Worm (Caenorhabditis elegans) whole organism, late embryonic: Measurements from ENCODE around the gene F13H8.5.

ENCODE experiments used
- K09A11.1 ChIP-seq: sonication (generic microtip); optimal IDR thresholded peaks from 2 replicates; lab custom pipeline; 2017; ENCODE audit warnings: antibody characterized with exemption, mild to moderate bottlenecking, missing genetic modification characterization, missing compliant biosample characterization; ENCODE audit not compliant: insufficient read depth
- ceh-14 ChIP-seq: sonication (generic microtip); optimal IDR thresholded peaks from 2 replicates; lab custom pipeline; 2016; ENCODE audit warnings: missing genotype, missing genetic modification characterization, missing compliant biosample characterization
- ceh-19 ChIP-seq: fragments of 200-800 bp; sonication (Bioruptor generic); optimal IDR thresholded peaks from 2 replicates; lab custom pipeline; 2018; ENCODE audit warnings: mild to moderate bottlenecking, missing genetic modification characterization, missing compliant biosample characterization
- elt-2 ChIP-seq: sonication (generic microtip); optimal IDR thresholded peaks from 2 replicates; lab custom pipeline; 2016; ENCODE audit warnings: missing genetic modification reagents, missing genetic modification characterization, missing compliant biosample characterization
- hlh-30 ChIP-seq: sonication (generic microtip); optimal IDR thresholded peaks from 2 replicates; lab custom pipeline; 2017; ENCODE audit warnings: antibody characterized with exemption, missing genetic modification characterization, missing compliant biosample characterization; ENCODE audit not compliant: insufficient read depth
- nfya-1 ChIP-seq: sonication (generic microtip); optimal IDR thresholded peaks from 2 replicates; lab custom pipeline; 2017; ENCODE audit warnings: missing genetic modification characterization, mild to moderate bottlenecking, missing compliant biosample characterization, antibody characterized with exemption, moderate library complexity
- nhr-11 ChIP-seq: fragments of 150-350 bp; optimal IDR thresholded peaks from 2 replicates; lab custom pipeline; 2014; ENCODE audit warnings: missing biosample characterization, missing genetic modification characterization
- nhr-232 ChIP-seq: sonication (generic microtip); optimal IDR thresholded peaks from 2 replicates; lab custom pipeline; 2016; ENCODE audit warnings: missing genetic modification characterization, missing compliant biosample characterization
- npax-4 ChIP-seq: sonication (generic microtip); optimal IDR thresholded peaks from 2 replicates; lab custom pipeline; 2016; ENCODE audit warnings: missing genetic modification characterization, missing compliant biosample characterization
- sox-4 ChIP-seq: sonication (generic microtip); optimal IDR thresholded peaks from 2 replicates; lab custom pipeline; 2017; ENCODE audit warnings: mild to moderate bottlenecking, missing genetic modification characterization, inconsistent platforms, missing compliant biosample characterization
- unc-55 ChIP-seq: sonication (generic microtip); optimal IDR thresholded peaks from 2 replicates; lab custom pipeline; 2017; ENCODE audit warnings: missing biosample characterization, missing genetic modification reagents, missing genetic modification characterization
- unc-86 ChIP-seq: sonication (generic microtip); optimal IDR thresholded peaks from 2 replicates; lab custom pipeline; 2016; ENCODE audit warnings: missing genetic modification characterization, missing compliant biosample characterization

ce11 chrII:6262222-6262621 lies 6.3 kb upstream of the F13H8.5 start, which contains the start of gene F13H8.12:
- TF ChIP-seq npax-4 (tag; lab: Kevin White, UChicago) (no peak), ceh-14 (no peak), hlh-30 (tag; lab: Kevin White, UChicago) (no peak), nhr-11 (tag; lab: Kevin White, UChicago) (no peak), unc-86 (tag; lab: Kevin White, UChicago) (no peak), nhr-232 (no peak), unc-55 (no peak), sox-4 (tag; lab: Kevin White, UChicago) (no peak), elt-2 (tag; lab: Kevin White, UChicago) (no peak), K09A11.1 (tag; lab: Kevin White, UChicago) (no peak), ceh-19 (GFP tag; lab: Kevin White, UChicago) (no peak), nfya-1 (no peak)
